Worm (Caenorhabditis elegans) whole organism, L4/young adult: ENCODE data around the gene oig-2.

Experiments
- W03F9.2 ChIP-seq: fragments of 150-350 bp; optimal IDR thresholded peaks from 2 replicates; lab custom pipeline; 2014; ENCODE audit warnings: missing biosample characterization, missing genetic modification characterization
- dao-5 ChIP-seq: sonication (generic microtip); optimal IDR thresholded peaks from 2 replicates; lab custom pipeline; 2016; ENCODE audit warnings: missing genotype, missing genetic modification characterization, moderate library complexity, missing compliant biosample characterization
- him-1 ChIP-seq: sonication (generic microtip); optimal IDR thresholded peaks from 2 replicates; lab custom pipeline; 2016; ENCODE audit warnings: missing genotype, missing genetic modification reagents, missing genetic modification characterization, missing compliant biosample characterization

ce11 chrII:12991594-12991993 lies 16.4 kb downstream of the oig-2 start:
- TF ChIP-seq dao-5 (no peak), him-1 (tag; lab: Kevin White, UChicago) (no peak), W03F9.2 (tag; lab: Kevin White, UChicago) (no peak)
